Fruit fly (Drosophila melanogaster) whole organism, embryonic: ENCODE results near the gene CG17764.

Experiments used
- C15 ChIP-seq: fragments of 200-800 bp; sonication (Bioruptor generic); IDR thresholded peaks from 3 replicates; pipeline ENCODE4 v1.3.6; 2022; ENCODE audit warnings: missing biosample characterization, missing genetic modification characterization
- CG10147 ChIP-seq: fragments of 200-800 bp; sonication (Bioruptor generic); optimal IDR thresholded peaks from 2 replicates; lab custom pipeline; 2019; ENCODE audit warnings: missing biosample characterization, mild to moderate bottlenecking, missing genetic modification characterization, moderate library complexity
- CG10267 ChIP-seq: fragments of 200-800 bp; sonication (Bioruptor generic); optimal IDR thresholded peaks from 2 replicates; lab custom pipeline; 2018; ENCODE audit warnings: missing biosample characterization, mild to moderate bottlenecking, missing genetic modification characterization, moderate library complexity
- CG10565 ChIP-seq: fragments of 200-800 bp; sonication (Bioruptor generic); optimal IDR thresholded peaks from 3 replicates; lab custom pipeline; 2016; ENCODE audit warnings: missing biosample characterization, mild to moderate bottlenecking, missing genetic modification characterization
- CG12219 ChIP-seq: fragments of 200-800 bp; sonication (Bioruptor generic); optimal IDR thresholded peaks from 3 replicates; lab custom pipeline; 2018; ENCODE audit warnings: missing biosample characterization, mild to moderate bottlenecking, missing genetic modification characterization
- CG12299 ChIP-seq: fragments of 200-800 bp; sonication (Bioruptor generic); optimal IDR thresholded peaks from 2 replicates; lab custom pipeline; 2018; ENCODE audit warnings: missing biosample characterization, mild to moderate bottlenecking, missing genetic modification characterization
- CG12769 ChIP-seq: fragments of 200-800 bp; sonication (Bioruptor generic); optimal IDR thresholded peaks from 2 replicates; lab custom pipeline; 2019; ENCODE audit warnings: missing biosample characterization, mild to moderate bottlenecking, missing genetic modification characterization, moderate library complexity
- CG15269 ChIP-seq: fragments of 200-800 bp; sonication (Bioruptor generic); optimal IDR thresholded peaks from 2 replicates; lab custom pipeline; 2018; ENCODE audit warnings: missing biosample characterization, mild to moderate bottlenecking, missing genetic modification characterization, moderate library complexity
- CG15514 ChIP-seq: fragments of 200-800 bp; sonication (Bioruptor generic); optimal IDR thresholded peaks from 3 replicates; lab custom pipeline; 2017; ENCODE audit warnings: missing biosample characterization, missing genetic modification characterization, mild to moderate bottlenecking, moderate library complexity, missing genetic modification reagents
- CG1602 ChIP-seq: fragments of 200-800 bp; sonication (Bioruptor generic); optimal IDR thresholded peaks from 3 replicates; lab custom pipeline; 2016; ENCODE audit warnings: missing biosample characterization, missing genetic modification characterization
- CG17361 ChIP-seq: fragments of 200-800 bp; sonication (Bioruptor generic); IDR thresholded peaks from 3 replicates; pipeline ENCODE4 v1.3.6; 2022; ENCODE audit warnings: missing biosample characterization, missing genetic modification characterization
- CG1832 ChIP-seq: fragments of 200-800 bp; sonication (Bioruptor generic); optimal IDR thresholded peaks from 2 replicates; lab custom pipeline; 2017; ENCODE audit warnings: missing biosample characterization, mild to moderate bottlenecking, missing genetic modification characterization, inconsistent platforms
- CG18619 ChIP-seq: fragments of 200-800 bp; sonication (Bioruptor generic); optimal IDR thresholded peaks from 3 replicates; lab custom pipeline; 2017; ENCODE audit warnings: missing biosample characterization, mild to moderate bottlenecking, missing genetic modification characterization
- CG2129 ChIP-seq: fragments of 200-800 bp; sonication (Bioruptor generic); IDR thresholded peaks from 2 replicates; pipeline ENCODE4 v1.3.6; 2022; ENCODE audit warnings: missing biosample characterization, missing genetic modification characterization; ENCODE audit not compliant: partially characterized antibody
- CG2712 ChIP-seq: fragments of 200-800 bp; optimal IDR thresholded peaks from 3 replicates; lab custom pipeline; 2019; ENCODE audit warnings: missing biosample characterization, mild to moderate bottlenecking, missing genetic modification characterization, moderate library complexity
- CG31224 ChIP-seq: fragments of 200-800 bp; sonication (Bioruptor generic); IDR thresholded peaks from 2 replicates; pipeline ENCODE4 v1.3.6; 2022; ENCODE audit warnings: missing biosample characterization, missing genetic modification characterization
- CG31388 ChIP-seq: fragments of 200-800 bp; sonication (Bioruptor generic); optimal IDR thresholded peaks from 2 replicates; lab custom pipeline; 2016; ENCODE audit warnings: missing biosample characterization, missing genetic modification characterization
- CG4282 ChIP-seq: fragments of 200-800 bp; sonication (Bioruptor generic); optimal IDR thresholded peaks from 2 replicates; lab custom pipeline; 2016; ENCODE audit warnings: missing biosample characterization, missing genetic modification characterization
- CG4328 ChIP-seq: fragments of 200-800 bp; sonication (Bioruptor generic); optimal IDR thresholded peaks from 3 replicates; lab custom pipeline; 2017; ENCODE audit warnings: missing biosample characterization, missing genetic modification reagents, missing genetic modification characterization
- CG6765 ChIP-seq: fragments of 200-800 bp; sonication (Bioruptor generic); optimal IDR thresholded peaks from 3 replicates; lab custom pipeline; 2017; ENCODE audit warnings: missing biosample characterization, mild to moderate bottlenecking, missing genetic modification characterization
- CG6854 ChIP-seq: fragments of 200-800 bp; sonication (Bioruptor generic); optimal IDR thresholded peaks from 3 replicates; lab custom pipeline; 2017; ENCODE audit warnings: missing biosample characterization, mild to moderate bottlenecking, missing genetic modification characterization
- CG7556 ChIP-seq: fragments of 200-800 bp; sonication (Bioruptor generic); optimal IDR thresholded peaks from 2 replicates; lab custom pipeline; 2017; ENCODE audit warnings: missing biosample characterization, mild to moderate bottlenecking, missing genetic modification characterization
- CG8290 ChIP-seq, 3 experiments: fragments of 200-800 bp; sonication (Bioruptor generic); optimal IDR thresholded peaks; 2 replicates each; lab custom pipeline; 2016 to 2019; ENCODE audit warnings: missing biosample characterization in 3 of 3, missing genetic modification characterization in 3 of 3, mild to moderate bottlenecking in 2 of 3, moderate library complexity in 1 of 3
- CG9817 ChIP-seq: fragments of 200-800 bp; sonication (Bioruptor generic); optimal IDR thresholded peaks from 2 replicates; lab custom pipeline; 2018; ENCODE audit warnings: missing biosample characterization, mild to moderate bottlenecking, missing genetic modification characterization, moderate library complexity
- Chrac-16 ChIP-seq: fragments of 200-800 bp; sonication (Bioruptor generic); optimal IDR thresholded peaks from 3 replicates; lab custom pipeline; 2016; ENCODE audit warnings: missing biosample characterization, missing genetic modification characterization
- Gug ChIP-seq: fragments of 200-800 bp; sonication (Bioruptor generic); IDR thresholded peaks from 4 replicates; pipeline ENCODE4 v1.3.6; 2022; ENCODE audit warnings: missing biosample characterization, missing genetic modification characterization
- Hand ChIP-seq: fragments of 200-800 bp; sonication (Bioruptor generic); optimal IDR thresholded peaks from 2 replicates; lab custom pipeline; 2017; ENCODE audit warnings: mild to moderate bottlenecking, missing biosample characterization, missing genetic modification reagents, missing genetic modification characterization
- Hr51 ChIP-seq, 2 experiments: fragments of 200-800 bp; sonication (Bioruptor generic); optimal IDR thresholded peaks; 2 replicates in 1 of 2; 3 replicates in 1 of 2; lab custom pipeline; 2016 to 2018; ENCODE audit warnings: missing biosample characterization in 2 of 2, missing genetic modification characterization in 2 of 2, mild to moderate bottlenecking in 1 of 2, moderate library complexity in 1 of 2
- Myb ChIP-seq: fragments of 200-800 bp; sonication (Bioruptor generic); optimal IDR thresholded peaks from 2 replicates; lab custom pipeline; 2016; ENCODE audit warnings: missing biosample characterization, missing genetic modification characterization
- Pdp1 ChIP-seq, 2 experiments: fragments of 200-800 bp; sonication (Bioruptor generic); optimal IDR thresholded peaks; 3 replicates each; lab custom pipeline; 2016; ENCODE audit warnings: missing biosample characterization in 2 of 2, missing genetic modification characterization in 2 of 2, mild to moderate bottlenecking in 1 of 2, moderate library complexity in 1 of 2
- cad ChIP-seq: fragments of >200 bp; optimal IDR thresholded peaks from 2 replicates; lab custom pipeline; 2017; ENCODE audit warnings: missing biosample characterization, missing genetic modification characterization
- cato ChIP-seq: fragments of 200-800 bp; sonication (Bioruptor generic); optimal IDR thresholded peaks from 2 replicates; lab custom pipeline; 2016; ENCODE audit warnings: missing biosample characterization, missing genetic modification characterization, borderline replicate concordance
- chinmo ChIP-seq: fragments of 200-800 bp; sonication (Bioruptor generic); IDR thresholded peaks from 4 replicates; pipeline ENCODE4 v1.3.6; 2022; ENCODE audit warnings: missing biosample characterization, missing genetic modification characterization; ENCODE audit not compliant: partially characterized antibody
- da ChIP-seq: fragments of 200-800 bp; sonication (Bioruptor generic); optimal IDR thresholded peaks from 2 replicates; lab custom pipeline; 2016; ENCODE audit warnings: missing biosample characterization, missing genetic modification characterization
- dysf ChIP-seq: fragments of 200-800 bp; sonication (Bioruptor generic); IDR thresholded peaks from 3 replicates; pipeline ENCODE4 v1.3.6; 2022; ENCODE audit warnings: missing biosample characterization, missing genetic modification characterization
- ewg ChIP-seq: fragments of 200-800 bp; sonication (Bioruptor generic); optimal IDR thresholded peaks from 3 replicates; lab custom pipeline; 2017; ENCODE audit warnings: mild to moderate bottlenecking, missing biosample characterization, missing genetic modification reagents, missing genetic modification characterization
- gro ChIP-seq: fragments of 200-800 bp; sonication (Bioruptor generic); optimal IDR thresholded peaks from 2 replicates; lab custom pipeline; 2016; ENCODE audit warnings: missing biosample characterization, missing genetic modification characterization
- hth ChIP-seq: fragments of >200 bp; optimal IDR thresholded peaks from 2 replicates; lab custom pipeline; 2017; ENCODE audit warnings: inconsistent platforms
- kah ChIP-seq: fragments of 200-800 bp; sonication (Bioruptor generic); optimal IDR thresholded peaks from 2 replicates; lab custom pipeline; 2018; ENCODE audit warnings: missing biosample characterization, mild to moderate bottlenecking, missing genetic modification characterization
- lilli ChIP-seq: fragments of 200-800 bp; sonication (Bioruptor generic); optimal IDR thresholded peaks from 3 replicates; lab custom pipeline; 2016; ENCODE audit warnings: missing biosample characterization, missing genetic modification characterization
- lmd ChIP-seq: fragments of 200-800 bp; sonication (Bioruptor generic); IDR thresholded peaks from 2 replicates; pipeline ENCODE4 v1.3.6; 2022; ENCODE audit warnings: missing biosample characterization, missing genetic modification characterization
- mirr ChIP-seq: fragments of 200-800 bp; sonication (Bioruptor generic); optimal IDR thresholded peaks from 3 replicates; lab custom pipeline; 2018; ENCODE audit warnings: missing biosample characterization, mild to moderate bottlenecking, missing genetic modification characterization
- nmo ChIP-seq: fragments of 200-800 bp; sonication (Bioruptor generic); optimal IDR thresholded peaks from 2 replicates; lab custom pipeline; 2018; ENCODE audit warnings: missing biosample characterization, mild to moderate bottlenecking, missing genetic modification characterization, moderate library complexity
- pfk ChIP-seq: fragments of 200-800 bp; sonication (Bioruptor generic); optimal IDR thresholded peaks from 2 replicates; lab custom pipeline; 2018; ENCODE audit warnings: missing biosample characterization, mild to moderate bottlenecking, missing genetic modification characterization, moderate library complexity
- prd ChIP-seq, 3 experiments: fragments of >200 bp in 2 of 3; fragments of 200-800 bp in 1 of 3; sonication (Bioruptor generic) in 1 of 3; optimal IDR thresholded peaks in 2 of 3; IDR thresholded peaks in 1 of 3; 2 replicates in 2 of 3; 3 replicates in 1 of 3; pipeline versions ENCODE4 v1.3.6 to Lab custom; 2017 to 2022; ENCODE audit warnings: missing biosample characterization in 1 of 3, missing genetic modification characterization in 1 of 3
- salm ChIP-seq: fragments of 200-800 bp; sonication (Bioruptor generic); optimal IDR thresholded peaks from 2 replicates; lab custom pipeline; 2018; ENCODE audit warnings: missing biosample characterization, mild to moderate bottlenecking, missing genetic modification characterization
- slbo ChIP-seq: fragments of 200-800 bp; sonication (Bioruptor generic); IDR thresholded peaks from 2 replicates; pipeline ENCODE4 v1.3.6; 2022; ENCODE audit warnings: missing biosample characterization, missing genetic modification characterization
- tap ChIP-seq: fragments of 200-800 bp; optimal IDR thresholded peaks from 3 replicates; lab custom pipeline; 2019; ENCODE audit warnings: missing biosample characterization, mild to moderate bottlenecking, missing genetic modification characterization, moderate library complexity
- vfl ChIP-seq: fragments of 200-800 bp; sonication (Bioruptor generic); optimal IDR thresholded peaks from 2 replicates; lab custom pipeline; 2016; ENCODE audit warnings: missing biosample characterization, missing genetic modification characterization

CG17764 gene

DNA sequence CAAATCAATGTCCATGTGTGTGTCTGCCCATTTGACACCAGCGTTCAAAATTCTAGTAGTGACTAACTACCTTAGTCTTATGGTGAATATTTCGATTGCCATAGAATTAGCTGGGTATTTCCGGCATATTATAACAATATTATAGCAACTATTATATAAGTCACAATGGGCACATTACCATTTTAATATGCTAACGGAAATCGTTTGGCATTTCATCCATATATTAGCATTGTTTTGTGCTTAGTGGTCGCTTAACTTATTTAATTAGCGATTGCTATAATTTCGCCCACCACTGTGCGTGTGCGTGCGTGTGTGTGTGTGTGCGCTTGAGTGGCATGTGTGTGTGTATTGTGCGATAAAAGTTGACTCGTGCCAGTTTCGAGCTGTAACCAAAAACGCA, 29.5 kb upstream of the CG17764 start (continued):
- TF ChIP-seq CG9817: peak; percentile 59
- TF ChIP-seq slbo (GFP tag; lab: Robert Waterston, UW): peak; percentile 51
- TF ChIP-seq CG12299 (tag; lab: Kevin White, UChicago): peak; percentile 1
- TF ChIP-seq CG2712: peak; percentile 20
- no peak for TF ChIP-seq cad (GFP tag; lab: Kevin White, UChicago)
- TF ChIP-seq CG2129 (GFP tag; lab: Robert Waterston, UW): no peak
- peak in 1 of 2 experiments; percentile 64 for TF ChIP-seq Hr51 (GFP tag; optimal IDR thresholded peaks at IDR 0.05; lab: Kevin White, UChicago)
- no peak for TF ChIP-seq hth (lab: Kevin White, UChicago)
- TF ChIP-seq CG1602 (GFP tag; lab: Kevin White, UChicago): no peak
- TF ChIP-seq CG4328 (GFP tag; lab: Kevin White, UChicago): peak; percentile 5
- TF ChIP-seq lilli (GFP tag; lab: Kevin White, UChicago): peak; percentile 7
- TF ChIP-seq CG12219 (GFP tag; lab: Kevin White, UChicago): peak; percentile 22
- peak in 1 of 2 experiments; percentile 29 for TF ChIP-seq Pdp1 (GFP tag; optimal IDR thresholded peaks at IDR 0.05; lab: Kevin White, UChicago)
- peak; percentile 30 for TF ChIP-seq mirr (GFP tag; lab: Kevin White, UChicago)
- peak; percentile 27 for TF ChIP-seq CG15514 (GFP tag; lab: Kevin White, UChicago)
- no peak for TF ChIP-seq gro (GFP tag; lab: Kevin White, UChicago)
- no peak for TF ChIP-seq CG10565 (GFP tag; lab: Kevin White, UChicago)
- TF ChIP-seq salm (tag; lab: Kevin White, UChicago): no peak
- TF ChIP-seq CG6765: peak; percentile 13
- no peak for TF ChIP-seq CG1832 (GFP tag; lab: Kevin White, UChicago)
- peak; percentile 50 for TF ChIP-seq CG10147
- TF ChIP-seq da (GFP tag; lab: Kevin White, UChicago): no peak
- peak; percentile 65 for TF ChIP-seq CG12769
- peak; percentile 62 for TF ChIP-seq dysf (GFP tag; lab: Robert Waterston, UW)
- peak; percentile 71 for TF ChIP-seq Hand (GFP tag; lab: Kevin White, UChicago)
- TF ChIP-seq CG17361 (GFP tag; lab: Robert Waterston, UW): peak; percentile 54; the same call in 2 of the 3 replicates
- peak; percentile 36 for TF ChIP-seq CG6854 (GFP tag; lab: Kevin White, UChicago)
- no peak for TF ChIP-seq chinmo (GFP tag; lab: Robert Waterston, UW)
- no peak for TF ChIP-seq CG8290 (GFP tag; optimal IDR thresholded peaks at IDR 0.05; lab: Kevin White, UChicago)
- peak in 1 of 2 experiments; percentile 48 for TF ChIP-seq CG8290 (tag; optimal IDR thresholded peaks at IDR 0.05; lab: Kevin White, UChicago)
- peak; percentile 21 for TF ChIP-seq nmo (GFP tag; lab: Kevin White, UChicago)
- TF ChIP-seq CG10267 (tag; lab: Kevin White, UChicago): no peak
- TF ChIP-seq vfl (GFP tag; lab: Kevin White, UChicago): no peak
- no peak; the same call in 3 of the 4 replicates for TF ChIP-seq Gug
- TF ChIP-seq CG7556 (GFP tag; lab: Kevin White, UChicago): peak; percentile 61
- no peak for TF ChIP-seq Chrac-16 (GFP tag; lab: Kevin White, UChicago)
- no peak for TF ChIP-seq CG31388 (GFP tag; lab: Kevin White, UChicago)
- TF ChIP-seq Myb (GFP tag; lab: Kevin White, UChicago): no peak
- TF ChIP-seq C15 (GFP tag; lab: Robert Waterston, UW): no peak
- peak; percentile 32 for TF ChIP-seq tap (tag; lab: Kevin White, UChicago)
- TF ChIP-seq CG31224 (GFP tag; lab: Robert Waterston, UW): no peak
- no peak for TF ChIP-seq kah (GFP tag; lab: Kevin White, UChicago)
- TF ChIP-seq CG18619 (GFP tag; lab: Kevin White, UChicago): peak; percentile 26
- TF ChIP-seq pfk: no peak
- TF ChIP-seq lmd (GFP tag; lab: Robert Waterston, UW): peak; percentile 41; the same call in 1 of the 2 replicates
- no peak for TF ChIP-seq cato (GFP tag; lab: Kevin White, UChicago)
- no peak for TF ChIP-seq prd (optimal IDR thresholded peaks at IDR 0.05; lab: Kevin White, UChicago)
- peak; percentile 33; the same call in 1 of the 3 replicates for TF ChIP-seq prd (GFP tag; IDR thresholded peaks at IDR 0.05; lab: Robert Waterston, UW)
- peak; percentile 13 for TF ChIP-seq ewg
- peak; percentile 58 for TF ChIP-seq CG15269 (tag; lab: Kevin White, UChicago)
- TF ChIP-seq CG4282 (GFP tag; lab: Kevin White, UChicago): no peak
